Worm (Caenorhabditis elegans): ENCODE data around the gene Y97E10AL.1.

Gene Y97E10AL.1

ce11 chrV:7954552-7954951, 31.4 kb upstream of the Y97E10AL.1 start, which contains the start of gene F26D11.13:
Gene F26D11.13, minus strand, starts transcription at chrV:7954652.
- no peak for TF ChIP-seq F13H6.1 (tag; optimal IDR thresholded peaks at IDR 0.05)
- TF ChIP-seq egl-27 (tag; optimal IDR thresholded peaks at IDR 0.05), result no peak
- TF ChIP-seq ztf-1 (GFP tag; conservative IDR thresholded peaks at IDR 0.05), result no peak
- no peak for TF ChIP-seq lin-39 (tag; optimal IDR thresholded peaks at IDR 0.05)
- TF ChIP-seq sem-4 (tag; optimal IDR thresholded peaks at IDR 0.05), result no peak
- TF ChIP-seq ztf-11 (tag; optimal IDR thresholded peaks at IDR 0.05), result no peak
- no peak for TF ChIP-seq ceh-82 (tag; optimal IDR thresholded peaks at IDR 0.05)
- TF ChIP-seq gmeb-1 (tag; optimal IDR thresholded peaks at IDR 0.05), result no peak
- no peak for TF ChIP-seq nhr-12 (tag; optimal IDR thresholded peaks at IDR 0.05)
- TF ChIP-seq elt-3 (tag; optimal IDR thresholded peaks at IDR 0.05), result no peak
- no peak for TF ChIP-seq unc-62 (GFP tag; optimal IDR thresholded peaks at IDR 0.05)
- no peak for TF ChIP-seq Y55F3AM.14 (GFP tag; optimal IDR thresholded peaks at IDR 0.05)
- TF ChIP-seq mbf-1 (tag; optimal IDR thresholded peaks at IDR 0.05), result no peak
- TF ChIP-seq nhr-6 (tag; optimal IDR thresholded peaks at IDR 0.05), result no peak
- no peak for TF ChIP-seq nhr-77 (tag; optimal IDR thresholded peaks at IDR 0.05)
- TF ChIP-seq mdl-1 (tag; optimal IDR thresholded peaks at IDR 0.05), result no peak
- TF ChIP-seq skn-1 (tag; optimal IDR thresholded peaks at IDR 0.05), result no peak
- TF ChIP-seq blmp-1 (tag; optimal IDR thresholded peaks at IDR 0.05; ENCODE audit: insufficient read depth), result no peak

DNA sequence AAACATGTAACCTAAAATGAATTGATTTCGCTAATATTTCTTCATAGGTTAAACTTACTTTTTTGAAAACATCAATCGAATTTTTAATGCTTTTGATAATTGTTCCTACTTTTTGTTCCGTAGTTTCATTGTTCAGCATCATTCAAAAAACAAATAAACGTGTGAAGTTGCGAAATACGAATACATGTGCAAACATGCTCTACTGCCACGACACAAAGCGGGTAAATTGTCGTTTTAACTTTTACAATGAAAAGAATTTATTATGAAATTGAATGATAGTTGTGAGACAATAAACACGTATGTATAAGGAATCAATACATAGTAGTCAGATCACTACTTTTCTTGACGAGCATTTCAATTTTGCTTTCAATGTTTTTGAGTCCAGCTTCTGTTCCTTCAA, 30.8 kb upstream of the Y97E10AL.1 start, which contains the start of gene F26D11.12:
Gene F26D11.12 (minus strand): TSS at position 145 of the 400 bp plus-strand sequence.
- TF ChIP-seq crh-2 (tag; optimal IDR thresholded peaks at IDR 0.05) (peak; percentile 43), gmeb-1 (tag; optimal IDR thresholded peaks at IDR 0.05) (peak; percentile 59), skn-1 (tag; optimal IDR thresholded peaks at IDR 0.05) (no peak), C34F6.9 (tag; optimal IDR thresholded peaks at IDR 0.05) (peak; percentile 18), fos-1 (tag; optimal IDR thresholded peaks at IDR 0.05) (peak; percentile 6), lin-39 (tag; optimal IDR thresholded peaks at IDR 0.05) (no peak), ztf-1 (GFP tag; conservative IDR thresholded peaks at IDR 0.05) (no peak), unc-55 (GFP tag; optimal IDR thresholded peaks at IDR 0.05) (peak; percentile 58), nhr-129 (tag; optimal IDR thresholded peaks at IDR 0.05) (peak; percentile 49)

DNA sequence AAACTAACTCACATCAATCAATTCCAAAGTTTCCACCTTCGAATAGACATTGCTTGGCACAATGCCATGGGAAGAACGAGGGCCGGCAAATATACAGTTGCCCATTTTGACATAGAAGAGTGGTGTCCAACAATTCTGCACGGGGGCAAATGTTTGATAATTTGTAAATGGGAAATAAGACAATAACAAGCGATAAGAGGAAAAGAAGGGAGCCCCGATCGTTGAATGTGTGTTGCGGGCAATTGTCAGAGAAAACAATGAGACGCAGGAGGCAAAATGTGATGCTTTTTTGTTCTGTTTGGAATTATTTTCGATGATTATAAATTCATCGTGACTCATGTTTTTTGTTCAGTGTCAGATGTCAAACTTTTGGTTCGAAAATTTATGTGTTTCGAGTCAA, 29.7 kb upstream of the Y97E10AL.1 start, which contains the start of gene pals-34:
Gene pals-34 (minus strand): TSS at position 280 of the 400 bp plus-strand sequence.
- TF ChIP-seq gmeb-1 (tag; optimal IDR thresholded peaks at IDR 0.05) (no peak), mab-5 (tag; optimal IDR thresholded peaks at IDR 0.05) (no peak), ceh-82 (tag; optimal IDR thresholded peaks at IDR 0.05) (no peak), ama-1 (optimal IDR thresholded peaks at IDR 0.05) (no peak), ZK546.5 (tag; optimal IDR thresholded peaks at IDR 0.05) (no peak), nhr-25 (tag; optimal IDR thresholded peaks at IDR 0.05) (no peak), lsy-2 (tag; optimal IDR thresholded peaks at IDR 0.05) (no peak), nhr-129 (tag; optimal IDR thresholded peaks at IDR 0.05) (no peak), nhr-23 (tag; optimal IDR thresholded peaks at IDR 0.05) (no peak), unc-39 (tag; optimal IDR thresholded peaks at IDR 0.05) (no peak), C34F6.9 (tag; optimal IDR thresholded peaks at IDR 0.05) (no peak), crh-2 (tag; optimal IDR thresholded peaks at IDR 0.05) (no peak), mbf-1 (tag; optimal IDR thresholded peaks at IDR 0.05) (no peak), nhr-6 (tag; optimal IDR thresholded peaks at IDR 0.05) (no peak), lin-39 (tag; optimal IDR thresholded peaks at IDR 0.05) (no peak), nhr-10 (tag; optimal IDR thresholded peaks at IDR 0.05) (no peak), nhr-21 (tag; optimal IDR thresholded peaks at IDR 0.05) (no peak), ceh-16 (tag; optimal IDR thresholded peaks at IDR 0.05) (no peak), sem-4 (tag; optimal IDR thresholded peaks at IDR 0.05) (no peak)

ce11 chrV:7958740-7959320, 27.1 kb upstream of the Y97E10AL.1 start, which contains the start of the genes clec-217 and F26D11.2:
Gene clec-217, minus strand, starts transcription at chrV:7958840.
Gene F26D11.2, plus strand, starts transcription at chrV:7959270.
- TF ChIP-seq nhr-21 (tag; optimal IDR thresholded peaks at IDR 0.05) (no peak), ceh-16 (tag; optimal IDR thresholded peaks at IDR 0.05) (no peak), nhr-6 (tag; optimal IDR thresholded peaks at IDR 0.05) (no peak), nhr-10 (tag; optimal IDR thresholded peaks at IDR 0.05) (no peak), nhr-11 (tag; optimal IDR thresholded peaks at IDR 0.05) (no peak), nhr-129 (tag; optimal IDR thresholded peaks at IDR 0.05) (no peak), lin-13 (GFP tag; optimal IDR thresholded peaks at IDR 0.05) (no peak), unc-39 (tag; optimal IDR thresholded peaks at IDR 0.05) (no peak), aly-2 (tag; optimal IDR thresholded peaks at IDR 0.05) (no peak)

Data from whole organism, L2 larva.